Fruit fly (Drosophila melanogaster) whole organism, embryonic: ENCODE measurements around the gene lectin-33A.

Source experiments
- Adf1 ChIP-seq: fragments of 200-800 bp; sonication (Bioruptor generic); IDR thresholded peaks from 2 replicates; pipeline ENCODE4 v1.3.6; 2022; ENCODE audit warnings: missing biosample characterization, missing genetic modification characterization
- CG11723 ChIP-seq: fragments of 200-800 bp; sonication (Bioruptor generic); optimal IDR thresholded peaks from 2 replicates; lab custom pipeline; 2017; ENCODE audit warnings: missing biosample characterization, mild to moderate bottlenecking, missing genetic modification characterization
- CG13287 ChIP-seq: fragments of 200-800 bp; sonication (Bioruptor generic); IDR thresholded peaks from 2 replicates; pipeline ENCODE4 v1.3.6; 2022; ENCODE audit warnings: missing biosample characterization, missing genetic modification characterization; ENCODE audit not compliant: partially characterized antibody
- CG13296 ChIP-seq: fragments of 200-800 bp; sonication (Bioruptor generic); optimal IDR thresholded peaks from 3 replicates; lab custom pipeline; 2018; ENCODE audit warnings: missing biosample characterization, mild to moderate bottlenecking, missing genetic modification characterization
- CG15514 ChIP-seq: fragments of 200-800 bp; sonication (Bioruptor generic); optimal IDR thresholded peaks from 3 replicates; lab custom pipeline; 2017; ENCODE audit warnings: missing biosample characterization, missing genetic modification characterization, mild to moderate bottlenecking, moderate library complexity, missing genetic modification reagents
- CG16779 ChIP-seq: fragments of 200-800 bp; sonication (Bioruptor generic); IDR thresholded peaks from 2 replicates; pipeline ENCODE4 v1.3.6; 2022; ENCODE audit warnings: missing biosample characterization, missing genetic modification characterization
- CG2202 ChIP-seq: fragments of 200-800 bp; sonication (Bioruptor generic); optimal IDR thresholded peaks from 2 replicates; lab custom pipeline; 2018; ENCODE audit warnings: missing biosample characterization, mild to moderate bottlenecking, missing genetic modification characterization
- CG2889 ChIP-seq: fragments of 200-800 bp; sonication (Bioruptor generic); IDR thresholded peaks from 3 replicates; pipeline ENCODE4 v1.3.6; 2022; ENCODE audit warnings: missing biosample characterization, missing genetic modification characterization
- CG30403 ChIP-seq: fragments of 200-800 bp; sonication (Bioruptor generic); optimal IDR thresholded peaks from 3 replicates; lab custom pipeline; 2016; ENCODE audit warnings: missing biosample characterization, missing genetic modification characterization
- CG42726 ChIP-seq: fragments of 200-800 bp; sonication (Bioruptor generic); IDR thresholded peaks from 2 replicates; pipeline ENCODE4 v1.3.6; 2022; ENCODE audit warnings: missing biosample characterization, missing genetic modification characterization; ENCODE audit not compliant: partially characterized antibody
- CG4282 ChIP-seq: fragments of 200-800 bp; sonication (Bioruptor generic); optimal IDR thresholded peaks from 2 replicates; lab custom pipeline; 2016; ENCODE audit warnings: missing biosample characterization, missing genetic modification characterization
- CG4360 ChIP-seq: fragments of 200-800 bp; sonication (Bioruptor generic); IDR thresholded peaks from 2 replicates; pipeline ENCODE4 v1.3.6; 2022; ENCODE audit warnings: missing biosample characterization, missing genetic modification characterization
- CG6654 ChIP-seq: fragments of 200-800 bp; sonication (Bioruptor generic); optimal IDR thresholded peaks from 2 replicates; lab custom pipeline; 2017; ENCODE audit warnings: missing biosample characterization, mild to moderate bottlenecking, missing genetic modification characterization
- CG6683 ChIP-seq: fragments of 200-800 bp; sonication (Bioruptor generic); optimal IDR thresholded peaks from 2 replicates; lab custom pipeline; 2017; ENCODE audit warnings: missing biosample characterization, mild to moderate bottlenecking, missing genetic modification characterization, missing genetic modification reagents
- CG6791 ChIP-seq: fragments of 200-800 bp; sonication (Bioruptor generic); IDR thresholded peaks from 3 replicates; pipeline ENCODE4 v1.3.6; 2022; ENCODE audit warnings: missing biosample characterization, missing genetic modification characterization; ENCODE audit not compliant: partially characterized antibody
- CG7745 ChIP-seq: fragments of 200-800 bp; sonication (Bioruptor generic); optimal IDR thresholded peaks from 2 replicates; lab custom pipeline; 2018; ENCODE audit warnings: missing biosample characterization, mild to moderate bottlenecking, missing genetic modification characterization, moderate library complexity
- CHES-1-like ChIP-seq: fragments of 200-800 bp; sonication (Bioruptor generic); optimal IDR thresholded peaks from 2 replicates; lab custom pipeline; 2016; ENCODE audit warnings: missing biosample characterization, missing genetic modification characterization
- Camta ChIP-seq: fragments of 200-800 bp; sonication (Bioruptor generic); optimal IDR thresholded peaks from 2 replicates; lab custom pipeline; 2016; ENCODE audit warnings: missing biosample characterization, missing genetic modification characterization
- Dll ChIP-seq: fragments of 200-800 bp; sonication (Bioruptor generic); IDR thresholded peaks from 4 replicates; pipeline ENCODE4 v1.3.6; 2022; ENCODE audit warnings: missing biosample characterization, missing genetic modification characterization; ENCODE audit not compliant: partially characterized antibody
- E2f1 ChIP-seq: fragments of 200-800 bp; sonication (Bioruptor generic); IDR thresholded peaks from 2 replicates; pipeline ENCODE4 v1.3.6; 2022; ENCODE audit warnings: missing biosample characterization, missing genetic modification characterization
- Ets65A ChIP-seq: fragments of 200-800 bp; sonication (Bioruptor generic); peaks from one replicate; lab custom pipeline; 2016; ENCODE audit warnings: missing biosample characterization, missing genetic modification characterization
- H15 ChIP-seq: fragments of 200-800 bp; sonication (Bioruptor generic); IDR thresholded peaks from 3 replicates; pipeline ENCODE4 v1.3.6; 2022; ENCODE audit warnings: missing biosample characterization, missing genetic modification characterization
- Hmr ChIP-seq: fragments of 200-800 bp; sonication (Bioruptor generic); optimal IDR thresholded peaks from 3 replicates; lab custom pipeline; 2017; ENCODE audit warnings: mild to moderate bottlenecking, missing biosample characterization, missing genetic modification reagents, missing genetic modification characterization
- Lhr ChIP-seq: fragments of 200-800 bp; sonication (Bioruptor generic); optimal IDR thresholded peaks from 3 replicates; lab custom pipeline; 2017; ENCODE audit warnings: mild to moderate bottlenecking, missing biosample characterization, missing genetic modification reagents, missing genetic modification characterization
- MESR4 ChIP-seq: fragments of 200-800 bp; sonication (Bioruptor generic); optimal IDR thresholded peaks from 2 replicates; lab custom pipeline; 2018; ENCODE audit warnings: missing biosample characterization, mild to moderate bottlenecking, missing genetic modification characterization, moderate library complexity
- Max ChIP-seq: fragments of 200-800 bp; sonication (Bioruptor generic); optimal IDR thresholded peaks from 2 replicates; lab custom pipeline; 2016; ENCODE audit warnings: missing biosample characterization, mild to moderate bottlenecking, missing genetic modification characterization
- NFAT ChIP-seq: fragments of 200-800 bp; sonication (Bioruptor generic); IDR thresholded peaks from 2 replicates; pipeline ENCODE4 v1.3.6; 2022; ENCODE audit warnings: missing biosample characterization, missing genetic modification characterization
- NK7.1 ChIP-seq: fragments of 200-800 bp; sonication (Bioruptor generic); optimal IDR thresholded peaks from 3 replicates; lab custom pipeline; 2016; ENCODE audit warnings: missing biosample characterization, missing genetic modification characterization
- Neu2 ChIP-seq: fragments of 200-800 bp; sonication (Bioruptor generic); optimal IDR thresholded peaks from 3 replicates; lab custom pipeline; 2016; ENCODE audit warnings: missing biosample characterization, missing genetic modification characterization, borderline replicate concordance
- Scr ChIP-seq: fragments of 200-800 bp; sonication (Bioruptor generic); IDR thresholded peaks from 2 replicates; pipeline ENCODE4 v1.3.6; 2022; ENCODE audit warnings: missing biosample characterization, missing genetic modification characterization; ENCODE audit not compliant: partially characterized antibody
- Ssrp ChIP-seq: fragments of 200-800 bp; sonication (Bioruptor generic); optimal IDR thresholded peaks from 2 replicates; lab custom pipeline; 2018; ENCODE audit warnings: missing biosample characterization, mild to moderate bottlenecking, missing genetic modification characterization, moderate library complexity
- ato ChIP-seq: fragments of 200-800 bp; sonication (Bioruptor generic); IDR thresholded peaks from 2 replicates; pipeline ENCODE4 v1.3.6; 2022; ENCODE audit warnings: missing biosample characterization, missing genetic modification characterization; ENCODE audit not compliant: partially characterized antibody
- bowl ChIP-seq: fragments of 200-800 bp; sonication (Bioruptor generic); IDR thresholded peaks from 2 replicates; pipeline ENCODE4 v1.3.6; 2022; ENCODE audit warnings: missing biosample characterization, missing genetic modification characterization
- crc ChIP-seq: fragments of 200-800 bp; sonication (Bioruptor generic); optimal IDR thresholded peaks from 2 replicates; lab custom pipeline; 2016; ENCODE audit warnings: missing biosample characterization, missing genetic modification characterization
- crp ChIP-seq, 2 experiments: fragments of 200-800 bp; sonication (Bioruptor generic); optimal IDR thresholded peaks; 2 replicates in 1 of 2; 3 replicates in 1 of 2; lab custom pipeline; 2017; ENCODE audit warnings: missing biosample characterization in 2 of 2, missing genetic modification characterization in 2 of 2, mild to moderate bottlenecking in 1 of 2, moderate library complexity in 1 of 2
- emc ChIP-seq: fragments of 200-800 bp; sonication (Bioruptor generic); optimal IDR thresholded peaks from 2 replicates; lab custom pipeline; 2016; ENCODE audit warnings: missing biosample characterization, missing genetic modification characterization
- eyg ChIP-seq: fragments of 200-800 bp; sonication (Bioruptor generic); optimal IDR thresholded peaks from 3 replicates; lab custom pipeline; 2016; ENCODE audit warnings: missing biosample characterization, missing genetic modification characterization
- gcm2 ChIP-seq: fragments of 200-800 bp; sonication (Bioruptor generic); optimal IDR thresholded peaks from 2 replicates; lab custom pipeline; 2016; ENCODE audit warnings: missing biosample characterization, missing genetic modification characterization
- gfzf ChIP-seq: fragments of 200-800 bp; sonication (Bioruptor generic); optimal IDR thresholded peaks from 2 replicates; lab custom pipeline; 2016; ENCODE audit warnings: missing biosample characterization, mild to moderate bottlenecking, missing genetic modification characterization, moderate library complexity
- hb ChIP-seq: fragments of 200-800 bp; sonication (Bioruptor generic); IDR thresholded peaks from 3 replicates; pipeline ENCODE4 v1.3.6; 2022; ENCODE audit warnings: missing biosample characterization, missing genetic modification characterization; ENCODE audit not compliant: partially characterized antibody
- jumu ChIP-seq: fragments of 200-800 bp; sonication (Bioruptor generic); optimal IDR thresholded peaks from 3 replicates; lab custom pipeline; 2016; ENCODE audit warnings: missing biosample characterization, missing genetic modification characterization
- kah ChIP-seq: fragments of 200-800 bp; sonication (Bioruptor generic); optimal IDR thresholded peaks from 2 replicates; lab custom pipeline; 2018; ENCODE audit warnings: missing biosample characterization, mild to moderate bottlenecking, missing genetic modification characterization
- onecut ChIP-seq: fragments of 200-800 bp; sonication (Bioruptor generic); IDR thresholded peaks from 2 replicates; pipeline ENCODE4 v1.3.6; 2022; ENCODE audit warnings: missing biosample characterization, missing genetic modification characterization
- pho ChIP-seq: fragments of 200-800 bp; sonication (Bioruptor generic); optimal IDR thresholded peaks from 2 replicates; lab custom pipeline; 2016; ENCODE audit warnings: missing biosample characterization, missing genetic modification characterization
- rib ChIP-seq: fragments of 200-800 bp; sonication (Bioruptor generic); IDR thresholded peaks from 2 replicates; pipeline ENCODE4 v1.3.6; 2022; ENCODE audit warnings: missing biosample characterization, missing genetic modification characterization
- sr ChIP-seq: fragments of 200-800 bp; sonication (Bioruptor generic); IDR thresholded peaks from 3 replicates; pipeline ENCODE4 v1.3.6; 2022; ENCODE audit warnings: missing biosample characterization, missing genetic modification characterization
- tna ChIP-seq: fragments of 200-800 bp; sonication (Bioruptor generic); IDR thresholded peaks from 2 replicates; pipeline ENCODE4 v1.3.6; 2022; ENCODE audit warnings: missing biosample characterization, missing genetic modification characterization; ENCODE audit not compliant: partially characterized antibody
- unc-4 ChIP-seq: fragments of 200-800 bp; sonication (Bioruptor generic); IDR thresholded peaks from 2 replicates; pipeline ENCODE4 v1.3.6; 2022; ENCODE audit warnings: missing biosample characterization, missing genetic modification characterization; ENCODE audit not compliant: partially characterized antibody
- vnd ChIP-seq: fragments of 200-800 bp; sonication (Bioruptor generic); IDR thresholded peaks from 3 replicates; pipeline ENCODE4 v1.3.6; 2022; ENCODE audit warnings: missing biosample characterization, missing genetic modification characterization; ENCODE audit not compliant: partially characterized antibody
- wek ChIP-seq: fragments of 200-800 bp; sonication (Bioruptor generic); optimal IDR thresholded peaks from 3 replicates; lab custom pipeline; 2018; ENCODE audit warnings: missing biosample characterization, mild to moderate bottlenecking, missing genetic modification characterization, moderate library complexity

The lectin-33A gene

dm6 chr2L:10989162-10989561 is 12.7 kb upstream of the lectin-33A start, which contains the start of gene TTLL4A:
TTLL4A (plus strand) TSS chr2L:10989401.
- TF ChIP-seq Ets65A (GFP tag; lab: Kevin White, UChicago) (no peak), CG15514 (peak; percentile 93), CG4282 (GFP tag; lab: Kevin White, UChicago) (no peak), sr (GFP tag; lab: Robert Waterston, UW) (no peak), eyg (GFP tag; lab: Kevin White, UChicago) (no peak), Dll (GFP tag; lab: Robert Waterston, UW) (peak; percentile 97), CG11723 (GFP tag; lab: Kevin White, UChicago) (no peak), Max (GFP tag; lab: Kevin White, UChicago) (peak; percentile 74), jumu (GFP tag; lab: Kevin White, UChicago) (no peak), CG16779 (GFP tag; lab: Robert Waterston, UW) (no peak), vnd (GFP tag; lab: Robert Waterston, UW) (peak; percentile 97), NFAT (GFP tag; lab: Robert Waterston, UW) (no peak; the same call in 1 of the 2 replicates), NK7.1 (no peak), CG6654 (GFP tag; lab: Kevin White, UChicago) (no peak), tna (GFP tag; lab: Robert Waterston, UW) (peak; percentile 96), Adf1 (GFP tag; lab: Robert Waterston, UW) (peak; percentile 18; the same call in 1 of the 2 replicates), CG13287 (peak; percentile 99), Ssrp (tag; lab: Kevin White, UChicago) (no peak), Hmr (GFP tag; lab: Kevin White, UChicago) (no peak), CG6791 (GFP tag; lab: Robert Waterston, UW) (peak; percentile 99), rib (GFP tag; lab: Robert Waterston, UW) (no peak), gcm2 (GFP tag; lab: Kevin White, UChicago) (no peak), E2f1 (GFP tag; lab: Robert Waterston, UW) (no peak), unc-4 (GFP tag; lab: Robert Waterston, UW) (peak; percentile 97), CG4360 (GFP tag; lab: Robert Waterston, UW) (peak; percentile 10; the same call in 1 of the 2 replicates), ato (GFP tag; lab: Robert Waterston, UW) (peak; percentile 96), CG2202 (tag; lab: Kevin White, UChicago) (no peak), wek (no peak), CG42726 (GFP tag; lab: Robert Waterston, UW) (peak; percentile 99), CG6683 (GFP tag; lab: Kevin White, UChicago) (no peak), kah (GFP tag; lab: Kevin White, UChicago) (peak; percentile 48), bowl (GFP tag; lab: Robert Waterston, UW) (no peak), CG2889 (GFP tag; lab: Robert Waterston, UW) (no peak), CG30403 (peak; percentile 32), Camta (GFP tag; lab: Kevin White, UChicago) (no peak), onecut (peak; percentile 72), hb (peak; percentile 97), gfzf (GFP tag; lab: Kevin White, UChicago) (peak; percentile 54), CG7745 (tag; lab: Kevin White, UChicago) (no peak), Scr (peak; percentile 98), emc (no peak), pho (no peak), MESR4 (peak; percentile 75), Lhr (GFP tag; lab: Kevin White, UChicago) (no peak), Neu2 (no peak), CG13296 (GFP tag; lab: Kevin White, UChicago) (no peak), crp (GFP tag; optimal IDR thresholded peaks at IDR 0.05; lab: Kevin White, UChicago) (peak; percentile 64 to 94), crc (no peak), CHES-1-like (GFP tag; lab: Kevin White, UChicago) (peak; percentile 12), H15 (GFP tag; lab: Robert Waterston, UW) (no peak)
